Fruit fly (Drosophila melanogaster) whole organism, embryonic: Measurements from ENCODE around the gene Nup160.

Experiments used
- Antp ChIP-seq: fragments of 200-800 bp; sonication (Bioruptor generic); optimal IDR thresholded peaks from 3 replicates; lab custom pipeline; 2016; ENCODE audit warnings: missing biosample characterization, missing genetic modification characterization
- CG10543 ChIP-seq: fragments of 200-800 bp; sonication (Bioruptor generic); optimal IDR thresholded peaks from 3 replicates; lab custom pipeline; 2017; ENCODE audit warnings: missing biosample characterization, mild to moderate bottlenecking, missing genetic modification characterization, moderate library complexity
- CG10565 ChIP-seq: fragments of 200-800 bp; sonication (Bioruptor generic); optimal IDR thresholded peaks from 3 replicates; lab custom pipeline; 2016; ENCODE audit warnings: missing biosample characterization, mild to moderate bottlenecking, missing genetic modification characterization
- CG14710 ChIP-seq: fragments of 200-800 bp; sonication (Bioruptor generic); optimal IDR thresholded peaks from 3 replicates; lab custom pipeline; 2019; ENCODE audit warnings: missing biosample characterization, mild to moderate bottlenecking, missing genetic modification characterization, moderate library complexity
- CG17385 ChIP-seq: fragments of 200-800 bp; sonication (Bioruptor generic); optimal IDR thresholded peaks from 3 replicates; lab custom pipeline; 2018; ENCODE audit warnings: missing biosample characterization, mild to moderate bottlenecking, missing genetic modification characterization
- CG2116 ChIP-seq: fragments of 200-800 bp; sonication (Bioruptor generic); optimal IDR thresholded peaks from 3 replicates; lab custom pipeline; 2018; ENCODE audit warnings: missing biosample characterization, mild to moderate bottlenecking, missing genetic modification characterization
- CG2678 ChIP-seq: fragments of 200-800 bp; sonication (Bioruptor generic); optimal IDR thresholded peaks from 3 replicates; lab custom pipeline; 2019; ENCODE audit warnings: missing biosample characterization, mild to moderate bottlenecking, missing genetic modification characterization, moderate library complexity
- CG6175 ChIP-seq: fragments of 200-800 bp; sonication (Bioruptor generic); IDR thresholded peaks from 3 replicates; pipeline ENCODE4 v1.3.6; 2022; ENCODE audit warnings: missing biosample characterization, missing genetic modification characterization
- CG7786 ChIP-seq: fragments of 200-800 bp; sonication (Bioruptor generic); optimal IDR thresholded peaks from 2 replicates; lab custom pipeline; 2016; ENCODE audit warnings: missing biosample characterization, missing genetic modification characterization
- Doc3 ChIP-seq: fragments of 200-800 bp; sonication (Bioruptor generic); IDR thresholded peaks from 3 replicates; pipeline ENCODE4 v1.3.6; 2022; ENCODE audit warnings: missing biosample characterization, missing genetic modification characterization; ENCODE audit not compliant: partially characterized antibody
- Hr3 ChIP-seq: fragments of 200-800 bp; sonication (Bioruptor generic); optimal IDR thresholded peaks from 3 replicates; lab custom pipeline; 2016; ENCODE audit warnings: missing biosample characterization, missing genetic modification characterization
- Med ChIP-seq: fragments of 200-800 bp; sonication (Bioruptor generic); peaks from one replicate; lab custom pipeline; 2016; ENCODE audit warnings: missing biosample characterization, missing genetic modification characterization, mild to moderate bottlenecking, inconsistent platforms, moderate library complexity
- NC2β ChIP-seq: fragments of 200-800 bp; sonication (Bioruptor generic); optimal IDR thresholded peaks from 2 replicates; lab custom pipeline; 2016; ENCODE audit warnings: missing biosample characterization, missing genetic modification characterization
- NFAT ChIP-seq: fragments of 200-800 bp; sonication (Bioruptor generic); IDR thresholded peaks from 2 replicates; pipeline ENCODE4 v1.3.6; 2022; ENCODE audit warnings: missing biosample characterization, missing genetic modification characterization
- NK7.1 ChIP-seq: fragments of 200-800 bp; sonication (Bioruptor generic); optimal IDR thresholded peaks from 3 replicates; lab custom pipeline; 2016; ENCODE audit warnings: missing biosample characterization, missing genetic modification characterization
- Ravus ChIP-seq: fragments of 200-800 bp; sonication (Bioruptor generic); IDR thresholded peaks from 2 replicates; pipeline ENCODE4 v1.3.6; 2022; ENCODE audit warnings: missing biosample characterization, missing genetic modification characterization
- Sin3A ChIP-seq: fragments of >200 bp; optimal IDR thresholded peaks from 2 replicates; lab custom pipeline; 2018
- YL-1 ChIP-seq: fragments of 200-800 bp; sonication (Bioruptor generic); optimal IDR thresholded peaks from 3 replicates; lab custom pipeline; 2017; ENCODE audit warnings: missing biosample characterization, mild to moderate bottlenecking, missing genetic modification characterization
- ac ChIP-seq: fragments of 200-800 bp; sonication (Bioruptor generic); optimal IDR thresholded peaks from 3 replicates; lab custom pipeline; 2017; ENCODE audit warnings: missing biosample characterization, mild to moderate bottlenecking, missing genetic modification characterization
- crp ChIP-seq, 2 experiments: fragments of 200-800 bp; sonication (Bioruptor generic); optimal IDR thresholded peaks; 2 replicates in 1 of 2; 3 replicates in 1 of 2; lab custom pipeline; 2017; ENCODE audit warnings: missing biosample characterization in 2 of 2, missing genetic modification characterization in 2 of 2, mild to moderate bottlenecking in 1 of 2, moderate library complexity in 1 of 2
- dm ChIP-seq: fragments of 200-800 bp; sonication (Bioruptor generic); optimal IDR thresholded peaks from 3 replicates; lab custom pipeline; 2016; ENCODE audit warnings: missing biosample characterization, missing genetic modification characterization
- fd3F ChIP-seq: fragments of 200-800 bp; sonication (Bioruptor generic); optimal IDR thresholded peaks from 2 replicates; lab custom pipeline; 2018; ENCODE audit warnings: missing biosample characterization, mild to moderate bottlenecking, missing genetic modification characterization, moderate library complexity
- fru ChIP-seq: fragments of >200 bp; optimal IDR thresholded peaks from 2 replicates; lab custom pipeline; 2017
- gcm2 ChIP-seq: fragments of 200-800 bp; sonication (Bioruptor generic); optimal IDR thresholded peaks from 2 replicates; lab custom pipeline; 2016; ENCODE audit warnings: missing biosample characterization, missing genetic modification characterization
- nerfin-2 ChIP-seq: fragments of 200-800 bp; sonication (Bioruptor generic); IDR thresholded peaks from 2 replicates; pipeline ENCODE4 v1.3.6; 2022; ENCODE audit warnings: missing biosample characterization, missing genetic modification characterization; ENCODE audit not compliant: partially characterized antibody
- prd ChIP-seq, 3 experiments: fragments of >200 bp in 2 of 3; fragments of 200-800 bp in 1 of 3; sonication (Bioruptor generic) in 1 of 3; optimal IDR thresholded peaks in 2 of 3; IDR thresholded peaks in 1 of 3; 2 replicates in 2 of 3; 3 replicates in 1 of 3; pipeline versions ENCODE4 v1.3.6 to Lab custom; 2017 to 2022; ENCODE audit warnings: missing biosample characterization in 1 of 3, missing genetic modification characterization in 1 of 3
- pros ChIP-seq: fragments of 200-800 bp; sonication (Bioruptor generic); optimal IDR thresholded peaks from 3 replicates; lab custom pipeline; 2019; ENCODE audit warnings: missing biosample characterization, mild to moderate bottlenecking, missing genetic modification characterization, moderate library complexity
- ranshi ChIP-seq: fragments of 200-800 bp; sonication (Bioruptor generic); IDR thresholded peaks from 2 replicates; pipeline ENCODE4 v1.3.6; 2022; ENCODE audit warnings: missing biosample characterization, missing genetic modification characterization
- run ChIP-seq: fragments of 200-800 bp; sonication (Bioruptor generic); optimal IDR thresholded peaks from 3 replicates; lab custom pipeline; 2018; ENCODE audit warnings: missing biosample characterization, mild to moderate bottlenecking, missing genetic modification characterization
- sc ChIP-seq, 3 experiments: fragments of >200 bp in 2 of 3; fragments of 200-800 bp in 1 of 3; sonication (Bioruptor generic) in 1 of 3; optimal IDR thresholded peaks; 2 replicates in 2 of 3; 3 replicates in 1 of 3; lab custom pipeline; 2017; ENCODE audit warnings: mild to moderate bottlenecking in 1 of 3, missing biosample characterization in 1 of 3, missing genetic modification characterization in 1 of 3, missing genetic modification reagents in 1 of 3
- schlank ChIP-seq: fragments of 200-800 bp; sonication (Bioruptor generic); optimal IDR thresholded peaks from 2 replicates; lab custom pipeline; 2018; ENCODE audit warnings: missing biosample characterization, mild to moderate bottlenecking, missing genetic modification characterization
- sna ChIP-seq: fragments of 200-800 bp; sonication (Bioruptor generic); IDR thresholded peaks from 2 replicates; pipeline ENCODE4 v1.3.6; 2022; ENCODE audit warnings: missing biosample characterization, missing genetic modification characterization; ENCODE audit not compliant: partially characterized antibody
- so ChIP-seq: fragments of 200-800 bp; sonication (Bioruptor generic); IDR thresholded peaks from 3 replicates; pipeline ENCODE4 v1.3.6; 2022; ENCODE audit warnings: missing biosample characterization, missing genetic modification characterization
- tin ChIP-seq: fragments of 200-800 bp; sonication (Bioruptor generic); optimal IDR thresholded peaks from 3 replicates; lab custom pipeline; 2016; ENCODE audit warnings: missing biosample characterization, missing genetic modification characterization
- trh ChIP-seq: fragments of 200-800 bp; sonication (Bioruptor generic); optimal IDR thresholded peaks from 2 replicates; lab custom pipeline; 2016; ENCODE audit warnings: missing biosample characterization, missing genetic modification characterization
- ttk ChIP-seq: fragments of 200-800 bp; sonication (Bioruptor generic); IDR thresholded peaks from 2 replicates; pipeline ENCODE4 v2.1.2; 2022; ENCODE audit warnings: missing biosample characterization, missing genetic modification characterization

Gene Nup160

DNA sequence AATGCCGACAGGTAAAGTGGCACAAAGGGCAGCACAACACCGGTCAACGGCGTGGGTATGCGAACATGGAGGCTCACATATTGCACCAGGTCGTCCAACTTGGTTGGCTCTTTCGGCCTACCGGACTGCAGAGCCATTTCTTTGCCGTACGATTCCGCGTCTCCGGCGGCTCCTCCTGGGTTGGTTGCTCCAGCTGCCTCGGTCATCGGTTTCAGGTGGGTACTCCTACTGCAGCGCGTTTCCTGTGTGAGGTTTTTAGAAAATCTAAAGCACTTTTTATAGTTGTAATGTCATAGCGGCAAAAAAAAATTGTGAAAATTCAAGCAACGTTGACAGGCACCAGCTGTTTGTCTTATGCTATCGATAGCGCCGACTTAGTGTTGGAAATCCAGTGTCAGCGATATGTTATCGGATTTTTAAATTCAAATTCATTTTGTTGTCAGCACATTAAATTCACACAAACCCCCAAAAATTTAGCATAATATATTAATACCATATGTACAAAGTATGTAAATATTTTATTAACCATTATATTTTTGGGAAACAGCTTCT is 3.5 kb upstream of the Nup160 start, which contains the start of gene CG6230 (continued):
- no peak for TF ChIP-seq ac (GFP tag; lab: Kevin White, UChicago)
- no peak for TF ChIP-seq pros (GFP tag; lab: Kevin White, UChicago)
- TF ChIP-seq tin = no peak
- no peak for TF ChIP-seq fd3F (GFP tag; lab: Kevin White, UChicago)
- TF ChIP-seq CG2116 (GFP tag; lab: Kevin White, UChicago) = peak; percentile 86
- no peak for TF ChIP-seq NFAT (GFP tag; lab: Robert Waterston, UW)
- TF ChIP-seq CG6175 (GFP tag; lab: Robert Waterston, UW) = no peak
- TF ChIP-seq CG10543 = no peak
- TF ChIP-seq NK7.1 = no peak
- no peak for TF ChIP-seq Antp (GFP tag; lab: Kevin White, UChicago)
- peak; percentile 60 for TF ChIP-seq sna (GFP tag; lab: Robert Waterston, UW)
- no peak for TF ChIP-seq fru (lab: Kevin White, UChicago)
- TF ChIP-seq prd (optimal IDR thresholded peaks at IDR 0.05; lab: Kevin White, UChicago) = no peak
- TF ChIP-seq prd (GFP tag; IDR thresholded peaks at IDR 0.05; lab: Robert Waterston, UW) = no peak; the same call in 2 of the 3 replicates
- TF ChIP-seq dm (GFP tag; lab: Kevin White, UChicago) = no peak
- TF ChIP-seq Doc3 (GFP tag; lab: Robert Waterston, UW) = peak; percentile 51; the same call in 1 of the 3 replicates
- no peak for TF ChIP-seq gcm2 (GFP tag; lab: Kevin White, UChicago)
- TF ChIP-seq YL-1 (GFP tag; lab: Kevin White, UChicago) = peak; percentile 66
- no peak for TF ChIP-seq so (GFP tag; lab: Robert Waterston, UW)
- peak; percentile 3 for TF ChIP-seq Sin3A
- peak; percentile 31 to 91 for TF ChIP-seq crp (GFP tag; optimal IDR thresholded peaks at IDR 0.05; lab: Kevin White, UChicago)
- TF ChIP-seq CG7786 (GFP tag; lab: Kevin White, UChicago) = no peak
- TF ChIP-seq run (tag; lab: Kevin White, UChicago) = no peak
- TF ChIP-seq CG10565 (GFP tag; lab: Kevin White, UChicago) = no peak
- TF ChIP-seq CG14710 = peak; percentile 3
- TF ChIP-seq CG17385 (GFP tag; lab: Kevin White, UChicago) = no peak
- TF ChIP-seq Med (GFP tag; lab: Kevin White, UChicago) = no peak
- no peak for TF ChIP-seq trh (GFP tag; lab: Kevin White, UChicago)
- no peak for TF ChIP-seq Ravus (GFP tag; lab: Robert Waterston, UW)
- no peak for TF ChIP-seq ranshi (GFP tag; lab: Robert Waterston, UW)
- no peak for TF ChIP-seq sc (optimal IDR thresholded peaks at IDR 0.05; lab: Kevin White, UChicago)
- TF ChIP-seq sc (GFP tag; optimal IDR thresholded peaks at IDR 0.05; lab: Kevin White, UChicago) = no peak
- no peak for TF ChIP-seq NC2β (GFP tag; lab: Kevin White, UChicago)

DNA sequence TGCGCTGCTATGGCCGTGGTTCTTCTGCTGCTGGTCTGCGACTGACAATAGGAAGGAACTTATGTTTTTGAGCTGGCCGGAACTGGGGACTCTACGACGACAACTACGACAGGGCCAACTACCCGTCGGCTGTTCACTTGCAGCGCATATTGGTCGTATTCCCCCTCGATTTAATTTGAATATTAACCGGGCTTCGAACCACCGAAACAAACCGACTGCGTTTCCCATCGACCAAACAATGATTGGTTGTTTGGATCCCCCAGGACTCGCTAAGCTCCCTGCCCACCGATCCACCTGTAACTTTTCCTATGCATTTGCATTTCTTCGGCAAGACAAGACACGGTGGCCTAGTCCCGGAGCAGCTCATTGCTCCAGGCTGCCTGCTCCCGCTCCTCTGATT is 2.0 kb upstream of the Nup160 start, which contains the start of gene Dnaaf4:
TSS of gene Dnaaf4 (minus strand) at position 101 of the 400 bp plus-strand sequence.
- TF ChIP-seq Hr3 (no peak), ttk (GFP tag; lab: Robert Waterston, UW) (0 out of 2 replicates have a peak, but pooled peaks have one; percentile 12), Med (GFP tag; lab: Kevin White, UChicago) (peak; percentile 31), schlank (tag; lab: Kevin White, UChicago) (no peak), CG2678 (tag; lab: Kevin White, UChicago) (no peak), nerfin-2 (GFP tag; lab: Robert Waterston, UW) (0 out of 2 replicates have a peak, but pooled peaks have one; percentile 23)
